ENCODE assay signal across 3 fruit fly cellular contexts in the genomic region with DNA sequence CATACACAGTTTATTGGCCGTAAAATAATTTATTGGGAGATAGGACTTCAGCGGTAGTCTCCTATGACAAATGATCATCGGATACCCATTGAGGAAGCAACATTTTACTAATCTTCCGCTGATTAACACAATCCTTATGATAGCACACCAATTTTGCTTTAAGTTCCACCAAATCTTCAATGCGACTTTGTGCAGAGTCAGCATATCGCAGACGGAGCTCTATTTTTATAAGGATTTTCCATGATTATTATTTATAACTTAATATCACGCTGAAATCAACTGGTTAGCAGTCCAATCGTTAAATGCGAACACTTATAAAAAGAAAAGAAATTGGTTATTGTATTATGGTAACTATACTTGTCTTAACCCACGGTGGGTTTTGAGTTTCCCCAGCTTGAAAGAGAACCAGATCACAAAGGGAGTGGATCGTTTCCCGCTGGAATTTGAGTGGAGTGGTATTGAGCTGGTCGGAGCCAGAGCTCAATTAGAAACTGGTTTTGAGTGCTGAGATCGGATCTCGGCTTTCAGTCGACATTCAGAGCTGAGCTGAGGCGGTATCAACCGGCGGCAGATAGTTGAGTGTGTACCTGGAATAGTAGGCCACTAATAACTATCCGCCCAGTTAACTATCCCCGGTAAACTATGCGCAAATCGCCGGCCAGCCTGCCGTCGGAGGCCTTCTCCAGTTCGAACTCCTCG.
A peak's percentile ranks its signal among the peaks of the same experiment; 100 is the strongest.
TF ChIP-seq lines count a peak whose summit lies in the region.

Gene Toll-9 (minus strand): TSS at position 51 of the 699 bp plus-strand sequence.
Gene in (plus strand): TSS at position 525 of the 699 bp plus-strand sequence.

- no peak for TF ChIP-seq CTCF in whole organism, embryonic (GFP tag; optimal IDR thresholded peaks at IDR 0.05; lab: Kevin White, UChicago)

TF ChIP-seq in whole organism, embryonic, 481 proteins besides CTCF, POLR2A, EP300 and RAD21 (continues in another document):
- TF ChIP-seq CG15011 (GFP tag; optimal IDR thresholded peaks at IDR 0.05; lab: Kevin White, UChicago) (no peak), trem (tag; optimal IDR thresholded peaks at IDR 0.05; lab: Kevin White, UChicago) (no peak), CG34422 (GFP tag; IDR thresholded peaks at IDR 0.05; lab: Robert Waterston, UW) (no peak), Six4 (GFP tag; optimal IDR thresholded peaks at IDR 0.05; lab: Kevin White, UChicago) (no peak), Dll (GFP tag; IDR thresholded peaks at IDR 0.05; lab: Robert Waterston, UW; ENCODE audit: partially characterized antibody) (0 out of 4 replicates have a peak, but pooled peaks have one; percentile 12), ci (GFP tag; IDR thresholded peaks at IDR 0.05; lab: Robert Waterston, UW) (no peak), Mes4 (GFP tag; optimal IDR thresholded peaks at IDR 0.05; lab: Kevin White, UChicago) (no peak), CG10654 (GFP tag; optimal IDR thresholded peaks at IDR 0.05; lab: Kevin White, UChicago) (no peak), odd (GFP tag; optimal IDR thresholded peaks at IDR 0.05; lab: Kevin White, UChicago) (no peak), CG16815 (GFP tag; optimal IDR thresholded peaks at IDR 0.05; lab: Kevin White, UChicago) (no peak), NK7.1 (GFP tag; optimal IDR thresholded peaks at IDR 0.05; lab: Kevin White, UChicago) (no peak), mirr (GFP tag; optimal IDR thresholded peaks at IDR 0.05; lab: Kevin White, UChicago) (no peak), sim (GFP tag; IDR thresholded peaks at IDR 0.05; lab: Robert Waterston, UW) (no peak), exex (tag; optimal IDR thresholded peaks at IDR 0.05; lab: Kevin White, UChicago) (no peak), CG12769 (tag; optimal IDR thresholded peaks at IDR 0.05; lab: Kevin White, UChicago) (peak; percentile 92), fd96Cb (tag; optimal IDR thresholded peaks at IDR 0.05; lab: Kevin White, UChicago) (no peak), CG3407 (GFP tag; optimal IDR thresholded peaks at IDR 0.05; lab: Kevin White, UChicago) (no peak), Dp (GFP tag; optimal IDR thresholded peaks at IDR 0.05; lab: Kevin White, UChicago) (no peak), CrebB (tag; optimal IDR thresholded peaks at IDR 0.05; lab: Kevin White, UChicago) (no peak), z (GFP tag; IDR thresholded peaks at IDR 0.05; lab: Robert Waterston, UW) (peak; percentile 98), chinmo (GFP tag; IDR thresholded peaks at IDR 0.05; lab: Robert Waterston, UW; ENCODE audit: partially characterized antibody) (no peak), oc (tag; optimal IDR thresholded peaks at IDR 0.05; lab: Kevin White, UChicago) (no peak), CG32772 (GFP tag; IDR thresholded peaks at IDR 0.05; lab: Robert Waterston, UW) (no peak), CG9215 (GFP tag; IDR thresholded peaks at IDR 0.05; lab: Robert Waterston, UW) (no peak), CG32532 (GFP tag; IDR thresholded peaks at IDR 0.05; lab: Robert Waterston, UW) (no peak), Hr51 (GFP tag; optimal IDR thresholded peaks at IDR 0.05; lab: Kevin White, UChicago) (no peak), CG7963 (GFP tag; IDR thresholded peaks at IDR 0.05; lab: Robert Waterston, UW; ENCODE audit: partially characterized antibody) (no peak), Lpt (GFP tag; optimal IDR thresholded peaks at IDR 0.05; lab: Kevin White, UChicago) (no peak)

TF ChIP-seq in whole organism, prepupa, 60 proteins besides CTCF, POLR2A, EP300 and RAD21:
- TF ChIP-seq CG1621 (tag; optimal IDR thresholded peaks at IDR 0.05; lab: Kevin White, UChicago), result peak; percentile 59
- TF ChIP-seq CG3032 (tag; optimal IDR thresholded peaks at IDR 0.05; lab: Kevin White, UChicago), result no peak
- peak; percentile 39; the same call in 1 of the 3 replicates for TF ChIP-seq CG8119 (GFP tag; IDR thresholded peaks at IDR 0.05; lab: Robert Waterston, UW)
- TF ChIP-seq CG8319 (GFP tag; optimal IDR thresholded peaks at IDR 0.05; lab: Kevin White, UChicago), result no peak
- TF ChIP-seq CG11294 (GFP tag; IDR thresholded peaks at IDR 0.05; lab: Robert Waterston, UW), result no peak
- peak; percentile 33; the same call in 1 of the 2 replicates for TF ChIP-seq CG15336 (GFP tag; IDR thresholded peaks at IDR 0.05; lab: Robert Waterston, UW)
- no peak for TF ChIP-seq fd85E (GFP tag; optimal IDR thresholded peaks at IDR 0.05; lab: Kevin White, UChicago)
- no peak for TF ChIP-seq acj6 (GFP tag; optimal IDR thresholded peaks at IDR 0.05; lab: Kevin White, UChicago)
- no peak for TF ChIP-seq CG11902 (GFP tag; optimal IDR thresholded peaks at IDR 0.05; lab: Kevin White, UChicago)
- no peak for TF ChIP-seq topi (GFP tag; optimal IDR thresholded peaks at IDR 0.05; lab: Kevin White, UChicago)
- TF ChIP-seq CG4318 (GFP tag; optimal IDR thresholded peaks at IDR 0.05; lab: Kevin White, UChicago), result no peak
- no peak for TF ChIP-seq Eip78C (GFP tag; lab: Kevin White, UChicago)
- TF ChIP-seq CG11762 (GFP tag; optimal IDR thresholded peaks at IDR 0.05; lab: Kevin White, UChicago; ENCODE audit: insufficient read depth), result no peak
- TF ChIP-seq net (GFP tag; optimal IDR thresholded peaks at IDR 0.05; lab: Kevin White, UChicago), result no peak
- no peak for TF ChIP-seq Sox102F (GFP tag; optimal IDR thresholded peaks at IDR 0.05; lab: Kevin White, UChicago)
- TF ChIP-seq esn (GFP tag; optimal IDR thresholded peaks at IDR 0.05; lab: Kevin White, UChicago), result no peak
- TF ChIP-seq vri (GFP tag; optimal IDR thresholded peaks at IDR 0.05; lab: Kevin White, UChicago), result no peak
- no peak for TF ChIP-seq fd59A (GFP tag; optimal IDR thresholded peaks at IDR 0.05; lab: Kevin White, UChicago)
- no peak for TF ChIP-seq Sox15 (GFP tag; optimal IDR thresholded peaks at IDR 0.05; lab: Kevin White, UChicago)
- TF ChIP-seq ss (GFP tag; optimal IDR thresholded peaks at IDR 0.05; lab: Kevin White, UChicago), result no peak
- no peak for TF ChIP-seq salr (GFP tag; optimal IDR thresholded peaks at IDR 0.05; lab: Kevin White, UChicago)
- no peak for TF ChIP-seq Blimp-1 (GFP tag; optimal IDR thresholded peaks at IDR 0.05; lab: Kevin White, UChicago)
- TF ChIP-seq CG6854 (GFP tag; optimal IDR thresholded peaks at IDR 0.05; lab: Kevin White, UChicago), result peak; percentile 48
- no peak for TF ChIP-seq Gug (GFP tag; IDR thresholded peaks at IDR 0.05; lab: Robert Waterston, UW)
- no peak for TF ChIP-seq cyc (GFP tag; optimal IDR thresholded peaks at IDR 0.05; lab: Kevin White, UChicago)
- no peak for TF ChIP-seq Eip75B (GFP tag; optimal IDR thresholded peaks at IDR 0.05; lab: Kevin White, UChicago)
- no peak for TF ChIP-seq fkh (GFP tag; optimal IDR thresholded peaks at IDR 0.05; lab: Kevin White, UChicago)
- TF ChIP-seq dsx (GFP tag; optimal IDR thresholded peaks at IDR 0.05; lab: Kevin White, UChicago; ENCODE audit: poor library complexity, severe bottlenecking), result no peak
- peak; percentile 28; the same call in 1 of the 3 replicates for TF ChIP-seq eg (GFP tag; IDR thresholded peaks at IDR 0.05; lab: Robert Waterston, UW)
- no peak for TF ChIP-seq Ets21C (GFP tag; optimal IDR thresholded peaks at IDR 0.05; lab: Kevin White, UChicago)

TF ChIP-seq in whole organism, wandering third instar larva, 38 proteins besides CTCF, POLR2A, EP300 and RAD21:
- TF ChIP-seq jim (GFP tag; optimal IDR thresholded peaks at IDR 0.05; lab: Kevin White, UChicago) (no peak), Dif (GFP tag; optimal IDR thresholded peaks at IDR 0.05; lab: Kevin White, UChicago; ENCODE audit: partially characterized antibody) (peak; percentile 40), Rel (GFP tag; optimal IDR thresholded peaks at IDR 0.05; lab: Kevin White, UChicago) (no peak), Rel (tag; optimal IDR thresholded peaks at IDR 0.05; lab: Kevin White, UChicago) (no peak), br (GFP tag; optimal IDR thresholded peaks at IDR 0.05; lab: Kevin White, UChicago) (no peak), usp (GFP tag; optimal IDR thresholded peaks at IDR 0.05; lab: Kevin White, UChicago) (no peak), CG32264 (GFP tag; optimal IDR thresholded peaks at IDR 0.05; lab: Kevin White, UChicago) (no peak), CrebA (GFP tag; optimal IDR thresholded peaks at IDR 0.05; lab: Kevin White, UChicago; ENCODE audit: borderline replicate concordance) (no peak), Jra (GFP tag; optimal IDR thresholded peaks at IDR 0.05; lab: Kevin White, UChicago) (no peak)

Comparison
In these comparisons a context has a peak if more than half of its experiments do, and no peak if none do; other contexts are left out.
1. Of the 7 proteins assayed by ChIP-seq in both whole organism, embryonic and whole organism, prepupa: peak only in whole organism, embryonic: none; only in whole organism, prepupa: CG6854; in both: none; in neither: 6.